Fruit fly (Drosophila melanogaster) Kc167 (cell line): ENCODE results near the gene Dhod.

Experiments
- Sin3A ChIP-seq: fragments of >200 bp; optimal IDR thresholded peaks from 2 replicates; lab custom pipeline; 2018; ENCODE audit warnings: missing external identifiers
- ttk ChIP-seq: sonication (Bioruptor generic); optimal IDR thresholded peaks from 2 replicates; lab custom pipeline; 2017; ENCODE audit warnings: missing external identifiers

- TF ChIP-seq Sin3A (lab: Kevin White, UChicago) (no peak), ttk (lab: Kevin White, UChicago) (no peak)
These were observed 6.6 kb upstream of the Dhod start for dm6 chr3R:8659200-8659897.
